Worm (Caenorhabditis elegans) whole organism, young adult: ENCODE results near the gene F44A2.3.

ENCODE experiments used
- B0035.1 ChIP-seq: sonication (generic microtip); optimal IDR thresholded peaks from 2 replicates; lab custom pipeline; 2016; ENCODE audit warnings: missing genetic modification characterization, mild to moderate bottlenecking, missing compliant biosample characterization, missing genotype, missing genetic modification reagents
- B0336.3 ChIP-seq: fragments of 200-800 bp; sonication (Bioruptor generic); IDR thresholded peaks from 2 replicates; pipeline ENCODE4 v1.3.6; 2022; ENCODE audit warnings: missing genetic modification characterization, missing compliant biosample characterization
- C06A6.2 ChIP-seq: fragments of 200-800 bp; sonication (Bioruptor generic); conservative IDR thresholded peaks from 2 replicates; pipeline ENCODE4 v1.3.6; 2022; ENCODE audit warnings: missing genetic modification characterization, missing compliant biosample characterization
- D2030.7 ChIP-seq: fragments of 200-800 bp; sonication (Bioruptor generic); IDR thresholded peaks from 2 replicates; pipeline ENCODE4 v1.3.6; 2022; ENCODE audit warnings: missing genetic modification reagents, missing genetic modification characterization, missing compliant biosample characterization
- F33H1.4 ChIP-seq: fragments of 200-800 bp; sonication (Bioruptor generic); IDR thresholded peaks from 2 replicates; pipeline ENCODE4 v1.3.6; 2022; ENCODE audit warnings: missing genetic modification reagents, missing genetic modification characterization, missing compliant biosample characterization
- F37B4.10 ChIP-seq: fragments of 200-800 bp; sonication (Bioruptor generic); IDR thresholded peaks from 2 replicates; pipeline ENCODE4 v1.3.6; 2022; ENCODE audit warnings: missing genetic modification characterization, missing compliant biosample characterization
- F52B5.7 ChIP-seq: sonication (generic microtip); optimal IDR thresholded peaks from 2 replicates; lab custom pipeline; 2016; ENCODE audit warnings: mild to moderate bottlenecking, missing genetic modification characterization, missing compliant biosample characterization
- K11D2.4 ChIP-seq: fragments of 200-800 bp; sonication (Bioruptor generic); IDR thresholded peaks from 2 replicates; pipeline ENCODE4 v1.3.6; 2022; ENCODE audit warnings: missing genetic modification reagents, missing genetic modification characterization, missing compliant biosample characterization
- Y56A3A.18 ChIP-seq: fragments of 200-800 bp; sonication (Bioruptor generic); IDR thresholded peaks from 2 replicates; pipeline ENCODE4 v1.3.6; 2022; ENCODE audit warnings: missing genetic modification reagents, missing genetic modification characterization, missing compliant biosample characterization
- Y67H2A.10 ChIP-seq: fragments of 200-800 bp; sonication (Bioruptor generic); conservative IDR thresholded peaks from 2 replicates; pipeline ENCODE4 v1.3.6; 2022; ENCODE audit warnings: missing genetic modification reagents, missing genetic modification characterization, missing compliant biosample characterization
- Y79H2A.3 ChIP-seq: fragments of 200-800 bp; sonication (Bioruptor generic); conservative IDR thresholded peaks from 2 replicates; pipeline ENCODE4 v1.3.6; 2022; ENCODE audit warnings: missing genetic modification reagents, missing genetic modification characterization, missing compliant biosample characterization
- ZK185.1 ChIP-seq: sonication (generic microtip); optimal IDR thresholded peaks from 2 replicates; lab custom pipeline; 2016; ENCODE audit warnings: mild to moderate bottlenecking, missing genetic modification characterization, missing compliant biosample characterization; ENCODE audit not compliant: poor library complexity, severe bottlenecking
- ama-1 ChIP-seq, 3 experiments: fragments of 150-350 bp in 1 of 3; sonication (generic microtip) in 2 of 3; optimal IDR thresholded peaks; 2 replicates each; lab custom pipeline; 2014 to 2018; ENCODE audit warnings: missing biosample characterization in 2 of 3, missing genetic modification characterization in 2 of 3, missing genetic modification reagents in 2 of 3
- aptf-3 ChIP-seq: fragments of 200-800 bp; sonication (Bioruptor generic); IDR thresholded peaks from 2 replicates; pipeline ENCODE4 v1.3.6; 2022; ENCODE audit warnings: missing genetic modification characterization, missing compliant biosample characterization
- atf-7 ChIP-seq: sonication (generic microtip); optimal IDR thresholded peaks from 2 replicates; lab custom pipeline; 2017; ENCODE audit warnings: mild to moderate bottlenecking, missing genetic modification characterization, missing compliant biosample characterization
- attf-3 ChIP-seq: fragments of 200-800 bp; sonication (Bioruptor generic); conservative IDR thresholded peaks from 2 replicates; pipeline ENCODE4 v1.3.6; 2022; ENCODE audit warnings: missing genetic modification reagents, missing genetic modification characterization, missing compliant biosample characterization
- attf-6 ChIP-seq: fragments of 200-800 bp; sonication (Bioruptor generic); IDR thresholded peaks from 2 replicates; pipeline ENCODE4 v1.3.6; 2022; ENCODE audit warnings: missing genetic modification reagents, missing genetic modification characterization, missing compliant biosample characterization
- ceh-27 ChIP-seq: fragments of 200-800 bp; sonication (Bioruptor generic); optimal IDR thresholded peaks from 2 replicates; lab custom pipeline; 2018; ENCODE audit warnings: mild to moderate bottlenecking, missing genetic modification characterization, moderate library complexity, missing compliant biosample characterization
- ceh-40 ChIP-seq: fragments of 200-800 bp; sonication (Bioruptor generic); IDR thresholded peaks from 2 replicates; pipeline ENCODE4 v1.3.6; 2022; ENCODE audit warnings: missing genetic modification characterization, missing compliant biosample characterization
- ceh-91 ChIP-seq: fragments of 200-800 bp; sonication (Bioruptor generic); IDR thresholded peaks from 2 replicates; pipeline ENCODE4 v1.3.6; 2022; ENCODE audit warnings: missing genetic modification reagents, missing genetic modification characterization, missing compliant biosample characterization
- chd-7 ChIP-seq: sonication (generic microtip); optimal IDR thresholded peaks from 2 replicates; lab custom pipeline; 2016; ENCODE audit warnings: mild to moderate bottlenecking, missing genetic modification characterization, moderate library complexity, missing compliant biosample characterization
- die-1 ChIP-seq: sonication (generic microtip); optimal IDR thresholded peaks from 2 replicates; lab custom pipeline; 2016; ENCODE audit warnings: missing genotype, mild to moderate bottlenecking, missing genetic modification characterization, missing compliant biosample characterization
- dox-1 ChIP-seq: fragments of 200-800 bp; sonication (Bioruptor generic); IDR thresholded peaks from 2 replicates; pipeline ENCODE4 v1.3.6; 2022; ENCODE audit warnings: missing genetic modification reagents, missing genetic modification characterization, missing compliant biosample characterization
- efl-1 ChIP-seq: fragments of 150-350 bp; optimal IDR thresholded peaks from 2 replicates; lab custom pipeline; 2014; ENCODE audit warnings: missing biosample characterization, missing genetic modification reagents, missing genetic modification characterization
- egl-44 ChIP-seq: fragments of 200-800 bp; sonication (Bioruptor generic); IDR thresholded peaks from 2 replicates; pipeline ENCODE4 v1.3.6; 2022; ENCODE audit warnings: missing genetic modification reagents, missing genetic modification characterization, missing compliant biosample characterization
- gei-17 ChIP-seq: fragments of 200-800 bp; sonication (Bioruptor generic); optimal IDR thresholded peaks from 2 replicates; lab custom pipeline; 2018; ENCODE audit warnings: mild to moderate bottlenecking, missing genetic modification characterization, missing compliant biosample characterization
- hmg-20 ChIP-seq: fragments of 200-800 bp; sonication (Bioruptor generic); IDR thresholded peaks from 2 replicates; pipeline ENCODE4 v1.3.6; 2022; ENCODE audit warnings: missing genetic modification reagents, missing genetic modification characterization, missing compliant biosample characterization
- hsf-1 ChIP-seq: fragments of 200-800 bp; sonication (Bioruptor generic); IDR thresholded peaks from 2 replicates; pipeline ENCODE4 v1.3.6; 2022; ENCODE audit warnings: missing genetic modification reagents, missing genetic modification characterization, missing compliant biosample characterization
- lin-26 ChIP-seq: fragments of 200-800 bp; sonication (Bioruptor generic); IDR thresholded peaks from 2 replicates; pipeline ENCODE4 v1.3.6; 2022; ENCODE audit warnings: missing genetic modification reagents, missing genetic modification characterization, missing compliant biosample characterization
- lir-1 ChIP-seq: fragments of 200-800 bp; sonication (Bioruptor generic); conservative IDR thresholded peaks from 2 replicates; pipeline ENCODE4 v1.3.6; 2022; ENCODE audit warnings: missing genetic modification reagents, missing genetic modification characterization, missing compliant biosample characterization
- lsl-1 ChIP-seq: fragments of 200-800 bp; sonication (Bioruptor generic); optimal IDR thresholded peaks from 2 replicates; lab custom pipeline; 2018; ENCODE audit warnings: mild to moderate bottlenecking, missing genetic modification characterization, moderate library complexity, missing compliant biosample characterization
- madf-3 ChIP-seq: fragments of 200-800 bp; sonication (Bioruptor generic); IDR thresholded peaks from 2 replicates; pipeline ENCODE4 v1.3.6; 2022; ENCODE audit warnings: missing genetic modification reagents, missing genetic modification characterization, missing compliant biosample characterization
- madf-6 ChIP-seq: fragments of 200-800 bp; sonication (Bioruptor generic); IDR thresholded peaks from 2 replicates; pipeline ENCODE4 v1.3.6; 2022; ENCODE audit warnings: missing genetic modification reagents, missing genetic modification characterization, missing compliant biosample characterization
- mcd-1 ChIP-seq: fragments of 200-800 bp; sonication (Bioruptor generic); IDR thresholded peaks from 2 replicates; pipeline ENCODE4 v1.3.6; 2022; ENCODE audit warnings: missing genetic modification reagents, missing genetic modification characterization, missing compliant biosample characterization
- mes-4 ChIP-seq: sonication (generic microtip); optimal IDR thresholded peaks from 2 replicates; lab custom pipeline; 2016; ENCODE audit warnings: missing genotype, missing genetic modification characterization, missing compliant biosample characterization
- nhr-80 ChIP-seq: sonication (generic microtip); optimal IDR thresholded peaks from 2 replicates; lab custom pipeline; 2016; ENCODE audit warnings: missing genetic modification characterization, missing compliant biosample characterization
- sea-2 ChIP-seq: fragments of 200-800 bp; sonication (Bioruptor generic); IDR thresholded peaks from 2 replicates; pipeline ENCODE4 v1.3.6; 2022; ENCODE audit warnings: missing genetic modification characterization, missing compliant biosample characterization
- somi-1 ChIP-seq: fragments of 200-800 bp; sonication (Bioruptor generic); optimal IDR thresholded peaks from 2 replicates; lab custom pipeline; 2018; ENCODE audit warnings: mild to moderate bottlenecking, missing genetic modification characterization, missing compliant biosample characterization
- zfh-2 ChIP-seq: fragments of 200-800 bp; sonication (Bioruptor generic); conservative IDR thresholded peaks from 2 replicates; pipeline ENCODE4 v1.3.6; 2022; ENCODE audit warnings: missing genetic modification reagents, missing genetic modification characterization, missing compliant biosample characterization
- ztf-22 ChIP-seq: fragments of 200-800 bp; sonication (Bioruptor generic); optimal IDR thresholded peaks from 2 replicates; lab custom pipeline; 2018; ENCODE audit warnings: mild to moderate bottlenecking, missing genetic modification characterization, moderate library complexity, missing compliant biosample characterization
- ztf-26 ChIP-seq: sonication (generic microtip); optimal IDR thresholded peaks from 2 replicates; lab custom pipeline; 2017; ENCODE audit warnings: missing genetic modification characterization, missing compliant biosample characterization
- ztf-28 ChIP-seq: fragments of 200-800 bp; sonication (Bioruptor generic); IDR thresholded peaks from 2 replicates; pipeline ENCODE4 v1.3.6; 2022; ENCODE audit warnings: missing genetic modification reagents, missing genetic modification characterization, missing compliant biosample characterization

Gene F44A2.3

DNA sequence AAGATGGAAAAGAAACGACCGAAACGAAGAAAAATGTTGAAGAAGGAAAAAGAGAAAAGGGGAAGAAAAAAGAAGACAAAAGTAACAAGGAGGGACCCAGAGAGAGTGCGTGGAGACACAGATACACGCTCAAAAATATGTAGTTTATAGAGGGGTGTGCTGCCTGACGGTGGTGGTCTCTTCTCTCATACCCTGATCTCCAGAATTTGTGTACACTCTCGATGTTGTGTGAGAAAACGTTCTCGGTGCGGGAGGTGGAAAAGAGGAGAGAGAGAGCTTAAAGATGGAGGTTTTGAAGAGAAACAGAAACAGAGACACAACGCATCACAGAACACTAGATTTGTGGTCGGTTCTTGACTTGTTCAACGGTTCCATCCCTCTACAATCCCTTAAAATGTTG is 31.6 kb upstream of the F44A2.3 start (continued):
- TF ChIP-seq D2030.7 (GFP tag; lab: Robert Waterston, UW) (no peak), atf-7 (tag; lab: Kevin White, UChicago) (peak; percentile 9), attf-6 (GFP tag; lab: Robert Waterston, UW) (no peak), efl-1 (GFP tag; lab: Kevin White, UChicago) (no peak), ZK185.1 (tag; lab: Kevin White, UChicago) (peak; percentile 12), mcd-1 (no peak), attf-3 (GFP tag; lab: Robert Waterston, UW) (no peak), chd-7 (tag; lab: Kevin White, UChicago) (peak; percentile 42), lsl-1 (GFP tag; lab: Kevin White, UChicago) (no peak), hsf-1 (GFP tag; lab: Robert Waterston, UW) (no peak), F37B4.10 (no peak), zfh-2 (GFP tag; lab: Robert Waterston, UW) (no peak; the same call in 1 of the 2 replicates), lir-1 (no peak), K11D2.4 (GFP tag; lab: Robert Waterston, UW) (no peak), ama-1 (optimal IDR thresholded peaks at IDR 0.05; lab: Kevin White, UChicago) (no peak), ama-1 (GFP tag; optimal IDR thresholded peaks at IDR 0.05; lab: Kevin White, UChicago) (no peak), die-1 (tag; lab: Kevin White, UChicago) (no peak), egl-44 (GFP tag; lab: Robert Waterston, UW) (no peak), F52B5.7 (tag; lab: Kevin White, UChicago) (no peak), dox-1 (GFP tag; lab: Robert Waterston, UW) (no peak), ceh-91 (GFP tag; lab: Robert Waterston, UW) (no peak), C06A6.2 (GFP tag; lab: Robert Waterston, UW) (no peak), Y56A3A.18 (GFP tag; lab: Robert Waterston, UW) (no peak), aptf-3 (GFP tag; lab: Robert Waterston, UW) (no peak), B0336.3 (no peak), ztf-28 (no peak), hmg-20 (GFP tag; lab: Robert Waterston, UW) (no peak), ceh-27 (GFP tag; lab: Kevin White, UChicago) (peak; percentile 81)

DNA sequence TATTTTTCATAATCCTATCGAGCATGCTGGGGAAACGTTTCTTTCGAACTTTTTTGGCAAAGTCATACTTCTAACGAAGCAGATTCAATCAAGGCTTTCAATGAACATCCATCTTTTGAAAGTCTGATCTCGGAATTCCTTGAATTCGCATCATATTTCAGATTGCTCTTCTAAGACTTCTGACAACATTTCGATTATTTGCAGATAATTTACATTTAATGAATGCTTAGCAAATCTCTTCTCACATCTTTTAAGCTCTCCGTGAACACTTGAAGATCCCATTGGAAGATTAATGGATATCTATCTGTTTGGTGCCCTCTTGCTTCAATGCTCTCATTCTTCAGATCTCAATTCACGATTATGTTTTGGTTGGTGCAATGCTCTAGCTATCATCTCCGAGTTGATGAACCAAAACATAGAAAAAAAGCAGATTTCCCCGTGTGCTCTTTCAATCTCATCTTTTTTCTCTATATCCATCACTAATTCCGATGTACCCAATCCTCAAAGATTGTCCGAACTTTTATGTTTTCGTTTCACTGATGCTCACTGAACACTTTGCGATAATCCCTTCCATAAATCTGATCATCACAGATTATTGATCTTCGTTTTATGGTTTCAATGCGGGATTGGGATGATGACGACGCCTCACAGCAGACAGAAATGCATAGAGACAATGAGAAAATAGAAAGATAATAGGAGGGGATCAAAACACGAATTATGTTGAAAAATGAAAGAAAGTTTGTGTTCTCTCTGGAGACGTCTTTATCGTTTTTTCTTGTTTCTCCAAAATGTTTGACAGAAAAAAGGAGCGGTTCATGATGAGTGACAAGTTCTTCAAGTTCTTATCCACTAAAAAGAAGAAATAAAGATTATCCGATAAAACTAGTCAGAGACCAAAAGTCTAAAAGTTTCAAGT is 30.8 kb upstream of the F44A2.3 start:
- TF ChIP-seq nhr-80 (tag; lab: Kevin White, UChicago), result no peak
- TF ChIP-seq ztf-26 (tag; lab: Kevin White, UChicago), result no peak
- TF ChIP-seq mcd-1, result no peak
- no peak for TF ChIP-seq ztf-22
- TF ChIP-seq Y67H2A.10 (GFP tag; lab: Robert Waterston, UW), result no peak
- no peak for TF ChIP-seq D2030.7 (GFP tag; lab: Robert Waterston, UW)
- TF ChIP-seq sea-2 (GFP tag; lab: Robert Waterston, UW), result no peak
- TF ChIP-seq ceh-27 (GFP tag; lab: Kevin White, UChicago), result no peak
- no peak for TF ChIP-seq Y79H2A.3
- TF ChIP-seq C06A6.2 (GFP tag; lab: Robert Waterston, UW), result no peak
- no peak for TF ChIP-seq mes-4 (tag; lab: Kevin White, UChicago)
- no peak for TF ChIP-seq lin-26 (GFP tag; lab: Robert Waterston, UW)
- no peak for TF ChIP-seq B0035.1 (tag; lab: Kevin White, UChicago)
- no peak for TF ChIP-seq madf-3 (GFP tag; lab: Robert Waterston, UW)
- no peak for TF ChIP-seq gei-17 (GFP tag; lab: Kevin White, UChicago)
- TF ChIP-seq madf-6 (GFP tag; lab: Robert Waterston, UW), result no peak
- TF ChIP-seq F33H1.4 (GFP tag; lab: Robert Waterston, UW), result no peak
- TF ChIP-seq ceh-40 (GFP tag; lab: Robert Waterston, UW), result no peak
- no peak for TF ChIP-seq somi-1
